Worm (Caenorhabditis elegans) whole organism, young adult: ENCODE data around the gene ubc-15.

ENCODE experiments used
- B0019.2 ChIP-seq: fragments of 200-800 bp; sonication (Bioruptor generic); conservative IDR thresholded peaks from 2 replicates; pipeline ENCODE4 v1.3.6; 2022; ENCODE audit warnings: missing genetic modification reagents, missing genetic modification characterization, missing compliant biosample characterization
- B0035.1 ChIP-seq: sonication (generic microtip); optimal IDR thresholded peaks from 2 replicates; lab custom pipeline; 2016; ENCODE audit warnings: missing genetic modification characterization, mild to moderate bottlenecking, missing compliant biosample characterization, missing genotype, missing genetic modification reagents
- B0261.1 ChIP-seq: sonication (generic microtip); optimal IDR thresholded peaks from 2 replicates; lab custom pipeline; 2016; ENCODE audit warnings: mild to moderate bottlenecking, missing genetic modification characterization, moderate library complexity, missing compliant biosample characterization
- B0336.3 ChIP-seq: fragments of 200-800 bp; sonication (Bioruptor generic); IDR thresholded peaks from 2 replicates; pipeline ENCODE4 v1.3.6; 2022; ENCODE audit warnings: missing genetic modification characterization, missing compliant biosample characterization
- D2030.7 ChIP-seq: fragments of 200-800 bp; sonication (Bioruptor generic); IDR thresholded peaks from 2 replicates; pipeline ENCODE4 v1.3.6; 2022; ENCODE audit warnings: missing genetic modification reagents, missing genetic modification characterization, missing compliant biosample characterization
- F39B2.1 ChIP-seq: fragments of 200-800 bp; sonication (Bioruptor generic); IDR thresholded peaks from 2 replicates; pipeline ENCODE4 v1.3.6; 2022; ENCODE audit warnings: missing genetic modification reagents, missing genetic modification characterization, missing compliant biosample characterization
- F52B5.7 ChIP-seq: sonication (generic microtip); optimal IDR thresholded peaks from 2 replicates; lab custom pipeline; 2016; ENCODE audit warnings: mild to moderate bottlenecking, missing genetic modification characterization, missing compliant biosample characterization
- F57A8.1 ChIP-seq: fragments of 200-800 bp; sonication (Bioruptor generic); optimal IDR thresholded peaks from 2 replicates; lab custom pipeline; 2018; ENCODE audit warnings: mild to moderate bottlenecking, missing genetic modification characterization, moderate library complexity, missing compliant biosample characterization
- F57C9.4 ChIP-seq: sonication (generic microtip); optimal IDR thresholded peaks from 2 replicates; lab custom pipeline; 2017; ENCODE audit warnings: mild to moderate bottlenecking, missing genetic modification characterization, missing compliant biosample characterization
- T07F8.4 ChIP-seq: sonication (generic microtip); optimal IDR thresholded peaks from 2 replicates; lab custom pipeline; 2016; ENCODE audit warnings: mild to moderate bottlenecking, missing genetic modification characterization, moderate library complexity, missing compliant biosample characterization
- Y53G8AR.9 ChIP-seq: fragments of 200-800 bp; sonication (Bioruptor generic); conservative IDR thresholded peaks from 2 replicates; pipeline ENCODE4 v1.3.6; 2022; ENCODE audit warnings: missing genetic modification reagents, missing genetic modification characterization, missing compliant biosample characterization
- aptf-3 ChIP-seq: fragments of 200-800 bp; sonication (Bioruptor generic); IDR thresholded peaks from 2 replicates; pipeline ENCODE4 v1.3.6; 2022; ENCODE audit warnings: missing genetic modification characterization, missing compliant biosample characterization
- athp-1 ChIP-seq: sonication (generic microtip); optimal IDR thresholded peaks from 2 replicates; lab custom pipeline; 2017; ENCODE audit warnings: mild to moderate bottlenecking, missing genetic modification characterization, missing compliant biosample characterization
- attf-3 ChIP-seq: fragments of 200-800 bp; sonication (Bioruptor generic); conservative IDR thresholded peaks from 2 replicates; pipeline ENCODE4 v1.3.6; 2022; ENCODE audit warnings: missing genetic modification reagents, missing genetic modification characterization, missing compliant biosample characterization
- attf-6 ChIP-seq: fragments of 200-800 bp; sonication (Bioruptor generic); IDR thresholded peaks from 2 replicates; pipeline ENCODE4 v1.3.6; 2022; ENCODE audit warnings: missing genetic modification reagents, missing genetic modification characterization, missing compliant biosample characterization
- cebp-2 ChIP-seq: fragments of 200-800 bp; sonication (Bioruptor generic); IDR thresholded peaks from 2 replicates; pipeline ENCODE4 v1.3.6; 2022; ENCODE audit warnings: missing genetic modification characterization, missing compliant biosample characterization
- ceh-91 ChIP-seq: fragments of 200-800 bp; sonication (Bioruptor generic); IDR thresholded peaks from 2 replicates; pipeline ENCODE4 v1.3.6; 2022; ENCODE audit warnings: missing genetic modification reagents, missing genetic modification characterization, missing compliant biosample characterization
- dpl-1 ChIP-seq: fragments of 150-350 bp; optimal IDR thresholded peaks from 2 replicates; lab custom pipeline; 2014; ENCODE audit warnings: missing biosample characterization, missing genetic modification reagents, missing genetic modification characterization
- egrh-3 ChIP-seq: fragments of 200-800 bp; sonication (Bioruptor generic); IDR thresholded peaks from 2 replicates; pipeline ENCODE4 v1.3.6; 2022; ENCODE audit warnings: missing genetic modification reagents, missing genetic modification characterization, missing compliant biosample characterization
- him-1 ChIP-seq: sonication (generic microtip); optimal IDR thresholded peaks from 2 replicates; lab custom pipeline; 2016; ENCODE audit warnings: missing genotype, missing genetic modification reagents, missing genetic modification characterization, missing compliant biosample characterization
- hmg-1.2 ChIP-seq: fragments of 200-800 bp; sonication (Bioruptor generic); IDR thresholded peaks from 2 replicates; pipeline ENCODE4 v1.3.6; 2022; ENCODE audit warnings: missing genetic modification reagents, missing genetic modification characterization, missing compliant biosample characterization
- lag-1 ChIP-seq: fragments of 200-800 bp; sonication (Bioruptor generic); IDR thresholded peaks from 2 replicates; pipeline ENCODE4 v1.3.6; 2022; ENCODE audit warnings: missing genetic modification reagents, missing genetic modification characterization, missing compliant biosample characterization
- let-526 ChIP-seq: fragments of 200-800 bp; sonication (Bioruptor generic); IDR thresholded peaks from 2 replicates; pipeline ENCODE4 v1.3.6; 2022; ENCODE audit warnings: missing genetic modification reagents, missing genetic modification characterization, missing compliant biosample characterization
- lsl-1 ChIP-seq: fragments of 200-800 bp; sonication (Bioruptor generic); optimal IDR thresholded peaks from 2 replicates; lab custom pipeline; 2018; ENCODE audit warnings: mild to moderate bottlenecking, missing genetic modification characterization, moderate library complexity, missing compliant biosample characterization
- madf-6 ChIP-seq: fragments of 200-800 bp; sonication (Bioruptor generic); IDR thresholded peaks from 2 replicates; pipeline ENCODE4 v1.3.6; 2022; ENCODE audit warnings: missing genetic modification reagents, missing genetic modification characterization, missing compliant biosample characterization
- madf-8 ChIP-seq: fragments of 200-800 bp; sonication (Bioruptor generic); conservative IDR thresholded peaks from 2 replicates; pipeline ENCODE4 v1.3.6; 2022; ENCODE audit warnings: missing genetic modification reagents, missing genetic modification characterization, missing compliant biosample characterization
- mcd-1 ChIP-seq: fragments of 200-800 bp; sonication (Bioruptor generic); IDR thresholded peaks from 2 replicates; pipeline ENCODE4 v1.3.6; 2022; ENCODE audit warnings: missing genetic modification reagents, missing genetic modification characterization, missing compliant biosample characterization
- mel-28 ChIP-seq: sonication (generic microtip); optimal IDR thresholded peaks from 2 replicates; lab custom pipeline; 2016; ENCODE audit warnings: borderline replicate concordance, mild to moderate bottlenecking, missing genetic modification characterization, missing compliant biosample characterization
- nhr-80 ChIP-seq: sonication (generic microtip); optimal IDR thresholded peaks from 2 replicates; lab custom pipeline; 2016; ENCODE audit warnings: missing genetic modification characterization, missing compliant biosample characterization
- nhr-90 ChIP-seq: sonication (generic microtip); optimal IDR thresholded peaks from 2 replicates; lab custom pipeline; 2016; ENCODE audit warnings: missing genotype, mild to moderate bottlenecking, missing genetic modification characterization, missing compliant biosample characterization
- pbrm-1 ChIP-seq: fragments of 200-800 bp; sonication (Bioruptor generic); IDR thresholded peaks from 2 replicates; pipeline ENCODE4 v1.3.6; 2022; ENCODE audit warnings: missing genetic modification reagents, missing genetic modification characterization, missing compliant biosample characterization
- pha-4 ChIP-seq: fragments of 150-350 bp; sonication (generic microtip); optimal IDR thresholded peaks from 2 replicates; lab custom pipeline; 2014; ENCODE audit warnings: missing biosample characterization, missing genetic modification reagents, missing genetic modification characterization
- rcor-1 ChIP-seq: fragments of 200-800 bp; sonication (Bioruptor generic); IDR thresholded peaks from 2 replicates; pipeline ENCODE4 v1.3.6; 2022; ENCODE audit warnings: missing genetic modification reagents, missing genetic modification characterization, missing compliant biosample characterization
- rpc-1 ChIP-seq, 2 experiments: fragments of 150-350 bp in 1 of 2; sonication (generic microtip) in 1 of 2; optimal IDR thresholded peaks; 2 replicates each; lab custom pipeline; 2014 to 2018; ENCODE audit warnings: missing biosample characterization in 1 of 2, missing genetic modification characterization in 1 of 2, missing genetic modification reagents in 1 of 2, missing genotype in 1 of 2
- snpc-1.1 ChIP-seq: sonication (generic microtip); optimal IDR thresholded peaks from 2 replicates; lab custom pipeline; 2017; ENCODE audit warnings: missing genetic modification characterization, mild to moderate bottlenecking, missing compliant biosample characterization, antibody characterized with exemption, moderate library complexity, missing genotype, missing genetic modification reagents; ENCODE audit not compliant: insufficient read depth
- snpc-1.3 ChIP-seq: sonication (generic microtip); optimal IDR thresholded peaks from 2 replicates; lab custom pipeline; 2017; ENCODE audit warnings: missing genetic modification characterization, mild to moderate bottlenecking, missing compliant biosample characterization, antibody characterized with exemption, moderate library complexity, missing genotype, missing genetic modification reagents; ENCODE audit not compliant: insufficient read depth
- somi-1 ChIP-seq: fragments of 200-800 bp; sonication (Bioruptor generic); optimal IDR thresholded peaks from 2 replicates; lab custom pipeline; 2018; ENCODE audit warnings: mild to moderate bottlenecking, missing genetic modification characterization, missing compliant biosample characterization
- tbp1 ChIP-seq: fragments of 200-800 bp; sonication (Bioruptor generic); optimal IDR thresholded peaks from 2 replicates; lab custom pipeline; 2018; ENCODE audit warnings: mild to moderate bottlenecking, missing genetic modification characterization, missing compliant biosample characterization
- unc-130 ChIP-seq: sonication (generic microtip); optimal IDR thresholded peaks from 2 replicates; lab custom pipeline; 2016; ENCODE audit warnings: missing genetic modification reagents, missing genetic modification characterization, missing compliant biosample characterization
- unc-62 ChIP-seq: fragments of 150-350 bp; optimal IDR thresholded peaks from 2 replicates; lab custom pipeline; 2014; ENCODE audit warnings: missing biosample characterization, missing genetic modification reagents, missing genetic modification characterization
- xnd-1 ChIP-seq: sonication (generic microtip); optimal IDR thresholded peaks from 2 replicates; lab custom pipeline; 2016; ENCODE audit warnings: missing genotype, missing genetic modification reagents, missing genetic modification characterization, missing compliant biosample characterization
- zfh-2 ChIP-seq: fragments of 200-800 bp; sonication (Bioruptor generic); conservative IDR thresholded peaks from 2 replicates; pipeline ENCODE4 v1.3.6; 2022; ENCODE audit warnings: missing genetic modification reagents, missing genetic modification characterization, missing compliant biosample characterization
- ztf-6 ChIP-seq: fragments of 200-800 bp; sonication (Bioruptor generic); IDR thresholded peaks from 2 replicates; pipeline ENCODE4 v1.3.6; 2022; ENCODE audit warnings: missing genetic modification reagents, missing genetic modification characterization, missing compliant biosample characterization

ubc-15 gene

ce11 chrII:2920817-2921458, 7.5 kb upstream of the ubc-15 start (continued):
- TF ChIP-seq nhr-90 (tag; lab: Kevin White, UChicago), result peak; percentile 62
- TF ChIP-seq snpc-1.1, result no peak
- TF ChIP-seq lag-1 (GFP tag; lab: Robert Waterston, UW), result no peak
- TF ChIP-seq F57C9.4, result no peak
- TF ChIP-seq B0019.2 (GFP tag; lab: Robert Waterston, UW), result no peak
- TF ChIP-seq rpc-1 (optimal IDR thresholded peaks at IDR 0.05; lab: Kevin White, UChicago), result no peak
- no peak for TF ChIP-seq rpc-1 (tag; optimal IDR thresholded peaks at IDR 0.05; lab: Kevin White, UChicago)
- no peak for TF ChIP-seq attf-6 (GFP tag; lab: Robert Waterston, UW)
- TF ChIP-seq, all 124 proteins: peak for 56

- no peak for TF ChIP-seq cebp-2 (GFP tag; lab: Robert Waterston, UW)
- TF ChIP-seq mcd-1 (GFP tag; lab: Robert Waterston, UW), result peak; percentile 5; the same call in 1 of the 2 replicates
- peak; percentile 77; the same call in 1 of the 2 replicates for TF ChIP-seq egrh-3 (GFP tag; lab: Robert Waterston, UW)
- no peak for TF ChIP-seq snpc-1.3 (tag; lab: Kevin White, UChicago)
- TF ChIP-seq B0261.1 (tag; lab: Kevin White, UChicago), result no peak
- no peak for TF ChIP-seq dpl-1 (GFP tag; lab: Kevin White, UChicago)
- TF ChIP-seq D2030.7 (GFP tag; lab: Robert Waterston, UW), result no peak
- no peak for TF ChIP-seq athp-1 (tag; lab: Kevin White, UChicago)
- TF ChIP-seq F52B5.7 (tag; lab: Kevin White, UChicago), result no peak
- no peak for TF ChIP-seq pha-4 (tag; lab: Kevin White, UChicago)
- no peak for TF ChIP-seq somi-1 (GFP tag; lab: Kevin White, UChicago)
- TF ChIP-seq let-526 (GFP tag; lab: Robert Waterston, UW), result no peak
- no peak for TF ChIP-seq mel-28 (tag; lab: Kevin White, UChicago)
- no peak for TF ChIP-seq nhr-80 (tag; lab: Kevin White, UChicago)
- TF ChIP-seq zfh-2, result peak; percentile 69
- no peak for TF ChIP-seq B0035.1 (tag; lab: Kevin White, UChicago)
These were observed 6.8 kb upstream of the ubc-15 start for ce11 chrII:2920234-2920633.

ce11 chrII:2919074-2919857, 5.9 kb upstream of the ubc-15 start, which contains the start of the genes ncap-1 and Y110A2AR.1:
ncap-1 (minus strand) TSS chrII:2919314.
Y110A2AR.1 (plus strand) TSS chrII:2919710.
- TF ChIP-seq xnd-1 (tag; lab: Kevin White, UChicago) (peak; percentile 98), unc-62 (GFP tag; lab: Kevin White, UChicago) (no peak), rcor-1 (GFP tag; lab: Robert Waterston, UW) (0 out of 2 replicates have a peak, but pooled peaks have one; percentile 29), ztf-6 (GFP tag; lab: Robert Waterston, UW) (no peak), athp-1 (tag; lab: Kevin White, UChicago) (peak; percentile 16), tbp1 (GFP tag; lab: Kevin White, UChicago) (peak; percentile 28), madf-6 (GFP tag; lab: Robert Waterston, UW) (peak; percentile 93), aptf-3 (GFP tag; lab: Robert Waterston, UW) (no peak), Y53G8AR.9 (GFP tag; lab: Robert Waterston, UW) (no peak), B0336.3 (GFP tag; lab: Robert Waterston, UW) (peak; percentile 57; the same call in 1 of the 2 replicates), unc-130 (GFP tag; lab: Kevin White, UChicago) (peak; percentile 45), lsl-1 (GFP tag; lab: Kevin White, UChicago) (peak; percentile 100), snpc-1.1 (peak; percentile 4), F57A8.1 (GFP tag; lab: Kevin White, UChicago) (no peak), madf-8 (peak; percentile 80), him-1 (tag; lab: Kevin White, UChicago) (no peak), attf-3 (GFP tag; lab: Robert Waterston, UW) (no peak), F39B2.1 (GFP tag; lab: Robert Waterston, UW) (no peak), T07F8.4 (tag; lab: Kevin White, UChicago) (no peak), hmg-1.2 (GFP tag; lab: Robert Waterston, UW) (peak; percentile 25; the same call in 1 of the 2 replicates), ceh-91 (GFP tag; lab: Robert Waterston, UW) (peak; percentile 87), pbrm-1 (GFP tag; lab: Robert Waterston, UW) (no peak), F57C9.4 (no peak)
